Worm (Caenorhabditis elegans): ENCODE results near the gene Y7A5A.6.

Y7A5A.6 gene

DNA sequence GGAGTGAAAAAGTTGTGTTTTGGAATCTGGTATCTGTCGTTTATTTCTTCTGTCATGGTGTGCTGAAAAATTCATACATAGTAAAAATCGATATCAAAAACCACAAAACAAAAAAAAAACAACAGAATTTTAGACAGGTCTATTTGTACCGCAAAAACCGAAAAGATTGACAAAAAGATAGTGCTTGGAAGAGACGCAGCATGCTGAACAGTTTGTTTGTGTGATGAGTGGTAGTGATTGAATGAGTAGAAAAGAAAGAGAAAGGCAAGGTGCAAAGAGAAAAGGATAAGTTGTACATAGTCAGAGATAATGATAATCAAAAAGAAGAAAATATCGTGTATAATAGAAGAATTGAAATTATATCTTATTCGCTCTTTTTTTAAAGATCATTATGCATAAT lies 26.8 kb downstream of the Y7A5A.6 start, which contains the start of gene Y7A5A.2:
Gene Y7A5A.2 (minus strand): TSS at position 62 of the 400 bp plus-strand sequence.
- TF ChIP-seq ama-1 (optimal IDR thresholded peaks at IDR 0.05) = no peak
- no peak for TF ChIP-seq scrt-1 (GFP tag; IDR thresholded peaks at IDR 0.05)
- TF ChIP-seq sea-1 (GFP tag; conservative IDR thresholded peaks at IDR 0.05) = no peak

DNA sequence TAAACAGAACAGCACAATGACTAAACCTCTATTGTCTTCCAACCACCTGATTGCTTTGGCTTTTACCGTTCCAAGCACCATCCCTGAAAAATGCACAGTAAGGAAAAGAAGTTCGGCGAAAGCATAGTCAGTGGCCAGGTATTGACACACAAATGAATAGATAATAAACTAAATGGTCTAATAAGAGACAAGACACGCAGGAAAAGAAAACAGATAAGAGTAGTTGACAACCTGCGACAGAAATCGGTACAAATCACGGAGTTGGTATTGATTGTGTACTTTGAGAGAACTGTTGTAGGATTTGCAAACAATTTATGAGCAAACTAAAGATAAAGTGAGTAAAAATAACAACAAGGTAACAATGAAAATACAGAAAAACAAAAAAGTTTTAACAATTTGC lies 28.1 kb downstream of the Y7A5A.6 start, which contains the start of gene Y7A5A.1:
Gene Y7A5A.1 (minus strand): TSS at position 83 of the 400 bp plus-strand sequence.
- TF ChIP-seq flt-1 (GFP tag; IDR thresholded peaks at IDR 0.05) (no peak), pes-1 (GFP tag; IDR thresholded peaks at IDR 0.05) (no peak), tbx-37 (GFP tag; conservative IDR thresholded peaks at IDR 0.05) (no peak), scrt-1 (GFP tag; IDR thresholded peaks at IDR 0.05) (no peak), hmbx-1 (tag; optimal IDR thresholded peaks at IDR 0.05) (no peak), ceh-36 (tag; optimal IDR thresholded peaks at IDR 0.05) (no peak), ceh-13 (GFP tag; optimal IDR thresholded peaks at IDR 0.05) (no peak), F13C5.2 (tag; optimal IDR thresholded peaks at IDR 0.05) (no peak), hnd-1 (tag; optimal IDR thresholded peaks at IDR 0.05) (no peak), B0310.2 (tag; optimal IDR thresholded peaks at IDR 0.05) (no peak), hmg-4 (GFP tag; optimal IDR thresholded peaks at IDR 0.05) (no peak), ets-7 (tag; optimal IDR thresholded peaks at IDR 0.05) (no peak), aly-1 (tag; optimal IDR thresholded peaks at IDR 0.05) (no peak), sea-1 (GFP tag; conservative IDR thresholded peaks at IDR 0.05) (no peak), tra-4 (tag; optimal IDR thresholded peaks at IDR 0.05) (no peak), tbx-11 (GFP tag; IDR thresholded peaks at IDR 0.05) (no peak), ama-1 (optimal IDR thresholded peaks at IDR 0.05) (no peak)

DNA sequence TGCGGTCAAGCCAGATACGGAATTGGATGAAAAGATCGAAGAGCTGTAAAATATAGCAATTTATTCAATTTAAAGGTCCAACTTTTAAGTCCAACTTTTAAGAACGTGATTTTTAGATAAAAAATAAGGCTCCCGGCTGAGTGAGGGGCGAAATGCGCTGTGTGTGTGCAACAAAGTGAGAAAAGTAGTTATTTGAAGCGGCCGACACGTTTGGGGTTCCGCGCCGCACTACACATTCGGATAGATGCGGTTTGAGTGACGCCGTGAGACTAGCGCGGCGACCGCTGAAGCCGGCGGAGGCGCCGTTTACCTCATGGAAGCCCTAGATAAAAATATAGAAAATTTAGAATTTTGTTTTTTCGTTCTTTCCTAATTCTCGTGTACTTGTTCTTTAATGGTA lies 28.7 kb downstream of the Y7A5A.6 start:
- TF ChIP-seq tbx-11 (GFP tag; IDR thresholded peaks at IDR 0.05) = no peak
- TF ChIP-seq scrt-1 (GFP tag; IDR thresholded peaks at IDR 0.05) = no peak
- TF ChIP-seq tra-4 (tag; optimal IDR thresholded peaks at IDR 0.05) = no peak
- no peak for TF ChIP-seq ama-1 (optimal IDR thresholded peaks at IDR 0.05)
- no peak for TF ChIP-seq pes-1 (GFP tag; IDR thresholded peaks at IDR 0.05)
- no peak for TF ChIP-seq aly-1 (tag; optimal IDR thresholded peaks at IDR 0.05)
- no peak for TF ChIP-seq flt-1 (GFP tag; IDR thresholded peaks at IDR 0.05)
- no peak for TF ChIP-seq sea-1 (GFP tag; conservative IDR thresholded peaks at IDR 0.05)
- TF ChIP-seq ceh-36 (tag; optimal IDR thresholded peaks at IDR 0.05) = no peak
- no peak for TF ChIP-seq F13C5.2 (tag; optimal IDR thresholded peaks at IDR 0.05)
- no peak for TF ChIP-seq hmbx-1 (tag; optimal IDR thresholded peaks at IDR 0.05)
- TF ChIP-seq hmg-4 (GFP tag; optimal IDR thresholded peaks at IDR 0.05) = no peak
- TF ChIP-seq ceh-13 (GFP tag; optimal IDR thresholded peaks at IDR 0.05) = no peak
- no peak for TF ChIP-seq hnd-1 (tag; optimal IDR thresholded peaks at IDR 0.05)
- no peak for TF ChIP-seq tbx-37 (GFP tag; conservative IDR thresholded peaks at IDR 0.05)

DNA sequence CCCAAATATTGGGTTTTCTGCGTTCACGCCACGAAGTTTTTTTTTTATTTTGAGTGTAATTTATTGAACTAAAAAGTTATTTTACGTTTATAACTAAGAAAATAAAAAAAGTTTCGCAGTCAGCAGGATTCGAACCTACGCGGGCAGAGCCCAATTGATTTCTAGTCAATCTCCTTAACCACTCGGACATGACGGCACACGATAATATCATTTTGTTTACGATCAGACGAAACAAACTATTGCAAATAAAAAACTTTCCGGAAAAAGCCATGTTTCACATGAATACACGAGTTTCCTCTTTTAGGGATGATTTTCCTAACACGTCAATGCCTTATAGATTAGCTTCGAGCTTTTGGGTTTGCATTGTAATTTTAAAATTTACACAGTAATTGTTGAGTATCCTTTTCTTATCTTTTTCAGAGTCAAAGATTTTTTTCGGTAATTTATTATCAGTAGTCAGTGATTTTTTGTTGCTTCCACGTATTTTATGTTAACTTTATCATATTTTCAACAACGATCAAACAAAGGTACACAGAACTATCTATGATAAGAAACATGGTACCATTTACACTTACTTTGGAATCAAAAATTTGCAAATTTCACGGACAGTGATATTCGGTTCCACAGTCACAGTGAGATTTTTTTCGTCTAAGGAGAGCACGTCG lies 29.5 kb downstream of the Y7A5A.6 start:
- TF ChIP-seq ets-7 (tag; optimal IDR thresholded peaks at IDR 0.05) (no peak), tbx-37 (GFP tag; conservative IDR thresholded peaks at IDR 0.05) (no peak), B0310.2 (tag; optimal IDR thresholded peaks at IDR 0.05) (no peak), hmg-4 (GFP tag; optimal IDR thresholded peaks at IDR 0.05) (no peak), ceh-13 (GFP tag; optimal IDR thresholded peaks at IDR 0.05) (no peak), ceh-36 (tag; optimal IDR thresholded peaks at IDR 0.05) (no peak), F13C5.2 (tag; optimal IDR thresholded peaks at IDR 0.05) (no peak), aly-1 (tag; optimal IDR thresholded peaks at IDR 0.05) (no peak), ama-1 (optimal IDR thresholded peaks at IDR 0.05) (no peak)

DNA sequence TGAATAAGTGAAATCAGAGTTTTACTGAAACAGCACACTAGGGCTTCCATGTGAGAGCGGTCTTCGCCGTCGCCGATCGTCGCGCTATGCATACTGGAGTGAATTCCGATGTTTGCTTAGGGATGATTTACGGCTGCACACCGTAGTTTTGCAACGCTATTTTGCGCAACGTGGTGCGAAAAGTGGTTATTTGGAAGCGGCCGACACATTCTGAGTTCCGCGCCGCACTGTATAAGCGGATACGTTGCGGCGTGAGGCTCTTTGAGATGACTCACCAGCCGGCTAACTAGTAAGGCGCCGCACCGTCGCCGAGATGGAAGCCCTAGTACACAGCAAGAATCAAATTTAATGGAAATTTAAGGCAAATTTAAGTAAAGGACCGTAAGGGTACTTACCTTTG lies 31.0 kb downstream of the Y7A5A.6 start:
- no peak for TF ChIP-seq hnd-1 (tag; optimal IDR thresholded peaks at IDR 0.05)
- no peak for TF ChIP-seq tra-4 (tag; optimal IDR thresholded peaks at IDR 0.05)
- TF ChIP-seq ceh-13 (GFP tag; optimal IDR thresholded peaks at IDR 0.05) = no peak
- no peak for TF ChIP-seq hmg-4 (GFP tag; optimal IDR thresholded peaks at IDR 0.05)
- no peak for TF ChIP-seq pes-1 (GFP tag; IDR thresholded peaks at IDR 0.05)
- no peak for TF ChIP-seq aly-1 (tag; optimal IDR thresholded peaks at IDR 0.05)
- no peak for TF ChIP-seq tbx-37 (GFP tag; conservative IDR thresholded peaks at IDR 0.05)
- TF ChIP-seq hmbx-1 (tag; optimal IDR thresholded peaks at IDR 0.05) = no peak

DNA sequence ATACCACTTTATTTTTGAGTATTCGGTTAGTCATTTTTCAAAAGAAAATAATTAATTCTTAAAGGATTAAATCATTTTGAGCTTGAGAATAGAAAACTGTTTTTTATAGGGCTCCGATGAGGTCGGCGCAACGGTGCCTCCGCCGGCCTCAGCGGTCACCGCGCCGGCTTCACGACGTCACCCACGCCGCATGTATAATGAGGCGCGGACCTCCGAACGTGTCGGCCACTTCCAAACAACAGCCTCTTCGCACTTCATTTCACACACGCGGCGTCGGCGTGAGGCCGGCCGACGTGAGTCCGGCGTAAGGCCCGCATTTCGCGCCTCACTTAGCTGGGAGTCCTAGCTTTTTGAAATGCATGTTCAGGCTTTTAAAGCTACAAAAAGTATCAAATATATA lies 32.6 kb downstream of the Y7A5A.6 start:
- TF ChIP-seq sea-1 (GFP tag; conservative IDR thresholded peaks at IDR 0.05) (no peak), scrt-1 (GFP tag; IDR thresholded peaks at IDR 0.05) (no peak), hnd-1 (tag; optimal IDR thresholded peaks at IDR 0.05) (no peak), B0310.2 (tag; optimal IDR thresholded peaks at IDR 0.05) (no peak), ceh-36 (tag; optimal IDR thresholded peaks at IDR 0.05) (no peak), tra-4 (tag; optimal IDR thresholded peaks at IDR 0.05) (no peak)

DNA sequence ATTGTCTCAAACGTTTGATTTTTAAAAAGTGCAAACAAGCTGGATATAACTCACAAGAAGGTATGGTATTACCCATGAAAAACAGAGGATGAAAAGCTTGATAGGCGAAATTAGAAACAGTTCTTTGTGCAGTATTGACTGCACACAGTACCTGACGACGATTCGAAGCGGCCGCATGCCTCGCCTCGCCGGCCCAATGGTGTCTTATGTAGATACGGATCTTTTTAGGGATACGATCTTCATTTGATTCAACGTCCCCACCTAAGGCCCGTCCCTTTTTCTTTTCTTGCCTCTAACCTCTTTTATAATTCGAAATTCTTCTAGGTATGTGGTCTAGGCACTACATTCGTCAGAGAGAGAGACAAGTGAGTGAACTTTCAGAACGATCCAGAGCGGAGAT lies 33.3 kb downstream of the Y7A5A.6 start, which contains the start of gene bus-17:
Gene bus-17 (minus strand): TSS at position 208 of the 400 bp plus-strand sequence.
- TF ChIP-seq aly-1 (tag; optimal IDR thresholded peaks at IDR 0.05) = no peak
- no peak for TF ChIP-seq tbx-37 (GFP tag; conservative IDR thresholded peaks at IDR 0.05)
- TF ChIP-seq F13C5.2 (tag; optimal IDR thresholded peaks at IDR 0.05) = no peak
- no peak for TF ChIP-seq B0310.2 (tag; optimal IDR thresholded peaks at IDR 0.05)
- no peak for TF ChIP-seq scrt-1 (GFP tag; IDR thresholded peaks at IDR 0.05)
- TF ChIP-seq pes-1 (GFP tag; IDR thresholded peaks at IDR 0.05) = no peak
- TF ChIP-seq flt-1 (GFP tag; IDR thresholded peaks at IDR 0.05) = no peak
- no peak for TF ChIP-seq hmbx-1 (tag; optimal IDR thresholded peaks at IDR 0.05)
- TF ChIP-seq ceh-13 (GFP tag; optimal IDR thresholded peaks at IDR 0.05) = no peak
- TF ChIP-seq tra-4 (tag; optimal IDR thresholded peaks at IDR 0.05) = no peak
- no peak for TF ChIP-seq hmg-4 (GFP tag; optimal IDR thresholded peaks at IDR 0.05)
- no peak for TF ChIP-seq sea-1 (GFP tag; conservative IDR thresholded peaks at IDR 0.05)
- no peak for TF ChIP-seq ama-1 (optimal IDR thresholded peaks at IDR 0.05)
- TF ChIP-seq ets-7 (tag; optimal IDR thresholded peaks at IDR 0.05) = no peak

DNA sequence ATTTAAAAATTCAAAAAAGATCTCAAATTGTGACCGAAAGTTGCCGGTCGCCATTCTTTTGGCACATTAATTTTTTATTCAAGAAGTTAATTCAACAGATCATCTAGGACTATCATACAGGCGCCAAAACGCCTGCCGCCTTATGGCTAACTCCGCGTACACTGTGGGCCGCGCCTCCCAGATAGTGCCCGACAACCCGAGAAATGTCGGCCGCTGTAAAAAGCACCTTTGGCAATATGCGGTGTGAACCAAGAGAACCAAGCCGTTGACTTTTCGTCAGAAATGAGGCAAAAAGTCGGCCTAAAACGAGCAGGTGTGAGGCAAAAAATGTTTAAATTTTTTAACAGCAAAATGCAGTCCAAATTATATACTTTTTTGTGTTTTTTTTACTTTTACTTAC lies 40.3 kb downstream of the Y7A5A.6 start:
- TF ChIP-seq hmg-4 (GFP tag; optimal IDR thresholded peaks at IDR 0.05) = no peak
- TF ChIP-seq hmbx-1 (tag; optimal IDR thresholded peaks at IDR 0.05) = no peak
- no peak for TF ChIP-seq hnd-1 (tag; optimal IDR thresholded peaks at IDR 0.05)
- TF ChIP-seq ama-1 (optimal IDR thresholded peaks at IDR 0.05) = no peak
- TF ChIP-seq B0310.2 (tag; optimal IDR thresholded peaks at IDR 0.05) = no peak
- no peak for TF ChIP-seq pes-1 (GFP tag; IDR thresholded peaks at IDR 0.05)
- no peak for TF ChIP-seq F13C5.2 (tag; optimal IDR thresholded peaks at IDR 0.05)
- TF ChIP-seq aly-1 (tag; optimal IDR thresholded peaks at IDR 0.05) = no peak
- no peak for TF ChIP-seq sea-1 (GFP tag; conservative IDR thresholded peaks at IDR 0.05)
- no peak for TF ChIP-seq tbx-37 (GFP tag; conservative IDR thresholded peaks at IDR 0.05)
- TF ChIP-seq scrt-1 (GFP tag; IDR thresholded peaks at IDR 0.05) = no peak
- TF ChIP-seq tbx-11 (GFP tag; IDR thresholded peaks at IDR 0.05) = no peak
- no peak for TF ChIP-seq ceh-36 (tag; optimal IDR thresholded peaks at IDR 0.05)

Data from whole organism, early embryonic.